Worm (Caenorhabditis elegans): Measurements from ENCODE around the gene jun-1.

jun-1 gene

DNA sequence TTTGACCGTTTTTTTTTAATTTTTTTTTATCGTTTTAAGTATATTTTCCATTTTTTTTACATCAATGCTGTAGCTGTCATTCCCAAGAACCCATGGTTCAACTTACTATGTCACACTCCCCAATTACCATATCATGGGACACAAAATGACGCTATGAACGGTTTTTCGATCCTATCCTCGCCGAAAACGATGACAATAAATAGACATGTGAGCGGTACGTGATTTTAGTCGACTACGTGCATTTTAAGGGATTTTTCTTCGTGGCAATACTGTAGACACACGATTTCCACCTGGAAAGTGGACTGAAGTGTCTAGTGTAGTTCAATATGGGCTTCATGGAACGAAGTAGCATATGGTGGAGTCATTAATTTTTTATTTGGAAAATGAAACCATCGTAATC, 43.3 kb downstream of the jun-1 start:
- TF ChIP-seq ztf-29 (GFP tag; IDR thresholded peaks at IDR 0.05) (no peak), cog-1 (tag; optimal IDR thresholded peaks at IDR 0.05) (no peak), klf-2 (GFP tag; conservative IDR thresholded peaks at IDR 0.05) (no peak), ztf-23 (GFP tag; IDR thresholded peaks at IDR 0.05) (no peak)

DNA sequence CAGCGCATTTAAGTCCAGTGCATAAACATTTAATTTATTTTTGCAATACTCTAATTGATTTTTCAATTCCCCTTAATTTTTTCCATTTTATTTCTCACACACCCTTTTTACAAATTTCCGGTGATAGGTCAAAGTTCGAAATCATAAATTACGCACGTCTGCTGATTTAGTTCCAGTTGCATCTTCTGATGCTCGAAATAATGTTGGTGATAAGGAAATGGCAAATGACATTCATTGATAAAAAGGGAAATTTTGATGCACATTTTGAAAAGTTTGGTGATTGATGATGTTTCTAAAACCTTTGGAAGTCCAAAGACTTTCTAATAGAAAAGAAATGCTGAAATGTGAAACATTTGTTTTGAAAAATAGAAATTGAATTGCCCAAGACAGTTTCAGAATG, 44.2 kb downstream of the jun-1 start:
- TF ChIP-seq cog-1 (tag; optimal IDR thresholded peaks at IDR 0.05) (no peak), flt-1 (GFP tag; IDR thresholded peaks at IDR 0.05) (no peak), T22C8.4 (GFP tag; IDR thresholded peaks at IDR 0.05) (no peak), ref-1 (GFP tag; conservative IDR thresholded peaks at IDR 0.05) (no peak), med-1 (GFP tag; optimal IDR thresholded peaks at IDR 0.05; ENCODE audit: insufficient read depth) (no peak), tab-1 (GFP tag; IDR thresholded peaks at IDR 0.05) (no peak), ztf-23 (GFP tag; IDR thresholded peaks at IDR 0.05) (no peak), klf-2 (GFP tag; conservative IDR thresholded peaks at IDR 0.05) (no peak)

DNA sequence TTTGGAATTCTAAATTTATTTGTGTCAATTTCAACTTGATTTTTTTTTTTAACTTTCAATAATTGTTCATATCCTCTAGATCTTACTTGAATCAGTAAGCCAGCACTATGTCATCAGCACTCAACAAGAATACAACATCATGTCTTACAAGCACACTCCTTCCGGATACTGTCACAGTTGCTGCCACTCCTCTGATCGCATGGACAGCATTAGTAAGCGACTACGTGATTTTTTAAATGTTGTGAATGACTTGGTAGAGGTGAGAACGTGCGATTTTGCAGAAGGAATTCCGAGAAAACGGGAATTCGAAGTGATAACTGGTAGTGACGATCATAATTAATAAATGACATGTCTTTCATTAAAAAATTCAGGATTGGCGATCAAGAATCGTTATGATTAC, 45.1 kb downstream of the jun-1 start, which contains the start of gene oac-54:
oac-54 (plus strand) TSS at position 83 of the 400 bp plus-strand sequence.
- no peak for TF ChIP-seq tab-1 (GFP tag; IDR thresholded peaks at IDR 0.05)
- no peak for TF ChIP-seq T22C8.4 (GFP tag; IDR thresholded peaks at IDR 0.05)
- TF ChIP-seq ztf-29 (GFP tag; IDR thresholded peaks at IDR 0.05), result no peak
- TF ChIP-seq klf-2 (GFP tag; conservative IDR thresholded peaks at IDR 0.05), result no peak
- TF ChIP-seq flt-1 (GFP tag; IDR thresholded peaks at IDR 0.05), result no peak
- no peak for TF ChIP-seq ref-1 (GFP tag; conservative IDR thresholded peaks at IDR 0.05)
- TF ChIP-seq med-1 (GFP tag; optimal IDR thresholded peaks at IDR 0.05; ENCODE audit: insufficient read depth), result no peak
- no peak for TF ChIP-seq ztf-23 (GFP tag; IDR thresholded peaks at IDR 0.05)
- no peak for TF ChIP-seq cog-1 (tag; optimal IDR thresholded peaks at IDR 0.05)

DNA sequence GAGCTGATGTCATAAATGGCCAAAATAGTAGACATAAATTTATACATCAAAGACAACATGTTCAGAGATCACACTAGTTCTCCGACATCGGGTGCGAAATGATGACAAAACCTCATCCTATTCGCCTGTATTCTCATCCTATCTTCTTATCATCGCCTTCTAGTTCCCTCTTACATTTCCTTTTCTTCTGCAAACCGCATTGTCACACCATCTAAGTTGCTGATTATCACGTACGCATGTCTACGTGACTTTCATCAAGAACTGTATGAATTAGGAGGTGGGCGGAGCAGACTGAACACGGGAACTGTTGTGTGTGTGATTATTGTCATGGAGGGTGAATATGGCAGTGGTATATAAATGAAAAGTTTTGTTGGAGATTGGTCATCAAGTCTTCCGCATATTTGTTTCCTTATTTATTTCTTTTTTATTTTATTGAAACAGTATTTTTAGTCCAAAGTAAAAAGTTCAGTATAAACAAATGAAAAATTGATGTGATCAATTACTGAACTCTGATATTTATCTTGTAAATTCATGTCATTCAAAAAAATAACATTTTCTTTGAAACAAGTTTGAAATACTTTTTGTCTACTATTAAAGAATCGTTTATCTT, 47.3 kb downstream of the jun-1 start:
- TF ChIP-seq T22C8.4 (GFP tag; IDR thresholded peaks at IDR 0.05) (no peak), ztf-23 (GFP tag; IDR thresholded peaks at IDR 0.05) (no peak), flt-1 (GFP tag; IDR thresholded peaks at IDR 0.05) (no peak), tab-1 (GFP tag; IDR thresholded peaks at IDR 0.05) (no peak), med-1 (GFP tag; optimal IDR thresholded peaks at IDR 0.05; ENCODE audit: insufficient read depth) (no peak), cog-1 (tag; optimal IDR thresholded peaks at IDR 0.05) (no peak), ref-1 (GFP tag; conservative IDR thresholded peaks at IDR 0.05) (no peak)

- TF ChIP-seq ztf-23 (GFP tag; IDR thresholded peaks at IDR 0.05) (no peak), tab-1 (GFP tag; IDR thresholded peaks at IDR 0.05) (no peak), klf-2 (GFP tag; conservative IDR thresholded peaks at IDR 0.05) (no peak), T22C8.4 (GFP tag; IDR thresholded peaks at IDR 0.05) (no peak)
These were observed 48.1 kb downstream of the jun-1 start, which contains the start of gene rhy-1 for ce11 chrII:9161023-9161422. TSS of gene rhy-1 (plus strand) at chrII:9161379.

- TF ChIP-seq flt-1 (GFP tag; IDR thresholded peaks at IDR 0.05) (no peak), klf-2 (GFP tag; conservative IDR thresholded peaks at IDR 0.05) (no peak), ztf-29 (GFP tag; IDR thresholded peaks at IDR 0.05) (no peak), ref-1 (GFP tag; conservative IDR thresholded peaks at IDR 0.05) (no peak), ztf-23 (GFP tag; IDR thresholded peaks at IDR 0.05) (no peak), T22C8.4 (GFP tag; IDR thresholded peaks at IDR 0.05) (no peak)
These were observed 50.4 kb downstream of the jun-1 start for ce11 chrII:9163348-9163747.

DNA sequence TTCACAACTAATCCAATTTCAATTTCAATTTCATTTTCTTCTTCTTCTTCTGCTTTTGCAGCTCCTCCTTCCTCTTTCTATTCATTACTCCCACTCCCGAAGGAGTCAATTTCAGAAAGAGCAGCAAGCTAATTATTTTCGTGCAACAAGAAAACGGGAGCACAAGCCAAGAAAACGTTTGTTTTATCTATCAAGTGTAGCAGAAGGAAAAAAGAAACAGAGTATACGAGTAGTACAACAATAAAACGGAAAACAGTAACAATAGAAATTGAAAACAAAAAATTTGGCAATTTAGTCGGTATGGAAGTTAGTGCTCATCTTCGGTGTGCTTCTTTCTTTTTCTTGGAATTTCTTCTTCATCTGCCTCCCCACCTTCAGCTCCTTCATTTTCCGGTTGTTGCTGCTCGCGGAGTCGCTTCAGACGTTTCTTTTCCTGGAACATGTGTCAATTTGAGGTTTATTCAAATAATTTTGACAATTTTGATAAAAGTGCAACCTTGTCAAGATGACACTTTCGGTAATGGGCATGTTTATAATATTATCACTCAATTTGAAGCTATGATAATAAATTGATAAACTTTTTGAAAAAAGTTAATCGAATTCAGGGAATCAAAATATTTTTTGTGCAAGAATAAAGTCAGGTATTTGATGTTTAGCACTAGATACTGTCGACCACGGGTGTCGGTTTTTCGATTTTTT, 53.0 kb downstream of the jun-1 start, which contains the start of gene W07A12.8:
W07A12.8 (minus strand) TSS at position 51 of the 699 bp plus-strand sequence.
- TF ChIP-seq ztf-29 (GFP tag; IDR thresholded peaks at IDR 0.05) (no peak), flt-1 (GFP tag; IDR thresholded peaks at IDR 0.05) (0 out of 2 replicates have a peak, but pooled peaks have one; percentile 5), ztf-23 (GFP tag; IDR thresholded peaks at IDR 0.05) (no peak)

DNA sequence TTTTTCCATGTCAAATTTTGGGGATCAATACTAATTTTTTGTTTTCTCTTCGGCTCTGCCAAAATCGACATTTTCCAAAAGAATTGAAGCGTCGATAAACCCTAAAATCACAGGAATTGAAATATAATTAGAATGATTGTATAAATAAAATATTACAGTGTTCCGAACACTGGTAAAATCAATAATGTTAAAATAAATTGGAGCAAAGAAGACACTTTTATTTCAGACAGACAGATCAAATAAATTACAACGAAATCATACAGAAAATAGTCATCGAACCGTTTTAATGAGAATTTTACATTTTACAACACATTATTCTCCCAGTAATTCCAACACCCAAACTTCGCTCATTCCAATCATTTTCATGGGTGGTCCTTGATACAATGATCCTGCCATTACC, 54.8 kb downstream of the jun-1 start, which contains the start of gene T23G7.3:
T23G7.3 (minus strand) TSS at position 101 of the 400 bp plus-strand sequence.
- no peak for TF ChIP-seq ref-1 (GFP tag; conservative IDR thresholded peaks at IDR 0.05)
- no peak for TF ChIP-seq tab-1 (GFP tag; IDR thresholded peaks at IDR 0.05)
- TF ChIP-seq ztf-29 (GFP tag; IDR thresholded peaks at IDR 0.05), result no peak
- no peak for TF ChIP-seq T22C8.4 (GFP tag; IDR thresholded peaks at IDR 0.05)
- TF ChIP-seq flt-1 (GFP tag; IDR thresholded peaks at IDR 0.05), result no peak
- TF ChIP-seq ztf-23 (GFP tag; IDR thresholded peaks at IDR 0.05), result no peak
- TF ChIP-seq klf-2 (GFP tag; conservative IDR thresholded peaks at IDR 0.05), result no peak
- no peak for TF ChIP-seq cog-1 (tag; optimal IDR thresholded peaks at IDR 0.05)
- no peak for TF ChIP-seq med-1 (GFP tag; optimal IDR thresholded peaks at IDR 0.05; ENCODE audit: insufficient read depth)

ce11 chrII:9169450-9169960, 56.5 kb downstream of the jun-1 start, which contains the start of gene dpl-1:
TSS of gene dpl-1 (plus strand) at chrII:9169910.
- no peak for TF ChIP-seq tab-1 (GFP tag; IDR thresholded peaks at IDR 0.05)
- TF ChIP-seq klf-2 (GFP tag; conservative IDR thresholded peaks at IDR 0.05), result no peak
- no peak for TF ChIP-seq med-1 (GFP tag; optimal IDR thresholded peaks at IDR 0.05; ENCODE audit: insufficient read depth)
- TF ChIP-seq ztf-29 (GFP tag; IDR thresholded peaks at IDR 0.05), result no peak
- TF ChIP-seq ztf-23 (GFP tag; IDR thresholded peaks at IDR 0.05), result no peak
- no peak for TF ChIP-seq T22C8.4 (GFP tag; IDR thresholded peaks at IDR 0.05)
- no peak for TF ChIP-seq ref-1 (GFP tag; conservative IDR thresholded peaks at IDR 0.05)
- TF ChIP-seq flt-1 (GFP tag; IDR thresholded peaks at IDR 0.05), result no peak
- TF ChIP-seq cog-1 (tag; optimal IDR thresholded peaks at IDR 0.05), result no peak

DNA sequence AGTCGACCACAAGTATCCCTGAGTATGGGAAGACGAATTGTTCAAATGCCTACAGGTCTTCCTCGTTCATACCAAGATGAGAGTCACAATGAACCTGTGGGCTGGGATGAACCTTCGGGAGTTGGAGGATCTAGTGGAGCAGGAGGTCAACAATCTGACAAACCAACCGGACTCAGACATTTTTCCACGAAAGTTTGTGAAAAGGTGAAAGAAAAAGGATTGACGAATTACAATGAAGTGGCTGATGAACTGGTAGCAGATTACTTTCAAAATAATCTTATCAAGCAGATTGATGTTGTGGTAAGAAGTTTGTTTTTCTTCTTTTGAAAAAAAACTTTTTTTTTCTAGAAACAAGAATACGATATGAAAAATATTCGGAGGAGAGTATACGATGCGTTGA, 57.1 kb downstream of the jun-1 start:
- TF ChIP-seq ref-1 (GFP tag; conservative IDR thresholded peaks at IDR 0.05), result no peak

All from whole organism, midembryonic.